Fruit fly (Drosophila melanogaster) whole organism, embryonic: Measurements from ENCODE around the gene dpy.

Experiments
- Antp ChIP-seq: fragments of 200-800 bp; sonication (Bioruptor generic); optimal IDR thresholded peaks from 3 replicates; lab custom pipeline; 2016; ENCODE audit warnings: missing biosample characterization, missing genetic modification characterization
- Atf-2 ChIP-seq: fragments of 200-800 bp; sonication (Bioruptor generic); optimal IDR thresholded peaks from 2 replicates; lab custom pipeline; 2016; ENCODE audit warnings: missing biosample characterization, missing genetic modification characterization
- Atf6 ChIP-seq: fragments of 200-800 bp; sonication (Bioruptor generic); IDR thresholded peaks from 2 replicates; pipeline ENCODE4 v1.3.6; 2022; ENCODE audit warnings: missing biosample characterization, missing genetic modification characterization
- B-H1 ChIP-seq: fragments of 200-800 bp; sonication (Bioruptor generic); IDR thresholded peaks from 3 replicates; pipeline ENCODE4 v1.3.6; 2022; ENCODE audit warnings: missing biosample characterization, missing genetic modification characterization
- C15 ChIP-seq: fragments of 200-800 bp; sonication (Bioruptor generic); IDR thresholded peaks from 3 replicates; pipeline ENCODE4 v1.3.6; 2022; ENCODE audit warnings: missing biosample characterization, missing genetic modification characterization
- CG10209 ChIP-seq: fragments of 200-800 bp; sonication (Bioruptor generic); optimal IDR thresholded peaks from 3 replicates; lab custom pipeline; 2017; ENCODE audit warnings: missing biosample characterization, mild to moderate bottlenecking, missing genetic modification characterization, missing genetic modification reagents
- CG10366 ChIP-seq: fragments of 200-800 bp; sonication (Bioruptor generic); IDR thresholded peaks from 2 replicates; pipeline ENCODE4 v1.3.6; 2022; ENCODE audit warnings: missing biosample characterization, missing genetic modification characterization
- CG12071 ChIP-seq: fragments of 200-800 bp; sonication (Bioruptor generic); optimal IDR thresholded peaks from 3 replicates; lab custom pipeline; 2018; ENCODE audit warnings: missing biosample characterization, mild to moderate bottlenecking, missing genetic modification characterization
- CG12236 ChIP-seq: fragments of 200-800 bp; sonication (Bioruptor generic); optimal IDR thresholded peaks from 2 replicates; lab custom pipeline; 2016; ENCODE audit warnings: missing biosample characterization, missing genetic modification characterization
- CG15601 ChIP-seq: fragments of 200-800 bp; sonication (Bioruptor generic); optimal IDR thresholded peaks from 3 replicates; lab custom pipeline; 2019; ENCODE audit warnings: missing biosample characterization, mild to moderate bottlenecking, missing genetic modification characterization, moderate library complexity
- CG1603 ChIP-seq: fragments of 200-800 bp; sonication (Bioruptor generic); optimal IDR thresholded peaks from 2 replicates; lab custom pipeline; 2019; ENCODE audit warnings: missing biosample characterization, mild to moderate bottlenecking, missing genetic modification characterization, moderate library complexity
- CG17912 ChIP-seq: fragments of 200-800 bp; sonication (Bioruptor generic); optimal IDR thresholded peaks from 2 replicates; lab custom pipeline; 2018; ENCODE audit warnings: missing biosample characterization, mild to moderate bottlenecking, missing genetic modification characterization
- CG2199 ChIP-seq: fragments of 200-800 bp; sonication (Bioruptor generic); IDR thresholded peaks from 3 replicates; pipeline ENCODE4 v1.3.6; 2022; ENCODE audit warnings: missing biosample characterization, missing genetic modification characterization
- CG33557 ChIP-seq: fragments of 200-800 bp; sonication (Bioruptor generic); optimal IDR thresholded peaks from 2 replicates; lab custom pipeline; 2019; ENCODE audit warnings: missing biosample characterization, mild to moderate bottlenecking, missing genetic modification characterization, moderate library complexity
- CG42726 ChIP-seq: fragments of 200-800 bp; sonication (Bioruptor generic); IDR thresholded peaks from 2 replicates; pipeline ENCODE4 v1.3.6; 2022; ENCODE audit warnings: missing biosample characterization, missing genetic modification characterization; ENCODE audit not compliant: partially characterized antibody
- CG4404 ChIP-seq: fragments of 200-800 bp; sonication (Bioruptor generic); IDR thresholded peaks from 2 replicates; pipeline ENCODE4 v1.3.6; 2022; ENCODE audit warnings: missing biosample characterization, missing genetic modification characterization
- CG4424 ChIP-seq: fragments of 200-800 bp; sonication (Bioruptor generic); optimal IDR thresholded peaks from 3 replicates; lab custom pipeline; 2016; ENCODE audit warnings: missing biosample characterization, missing genetic modification characterization
- CG5180 ChIP-seq: fragments of 200-800 bp; sonication (Bioruptor generic); optimal IDR thresholded peaks from 3 replicates; lab custom pipeline; 2017; ENCODE audit warnings: missing biosample characterization, missing genetic modification characterization, mild to moderate bottlenecking, moderate library complexity, missing genetic modification reagents
- CG6854 ChIP-seq: fragments of 200-800 bp; sonication (Bioruptor generic); optimal IDR thresholded peaks from 3 replicates; lab custom pipeline; 2017; ENCODE audit warnings: missing biosample characterization, mild to moderate bottlenecking, missing genetic modification characterization
- CG8944 ChIP-seq: fragments of 200-800 bp; sonication (Bioruptor generic); optimal IDR thresholded peaks from 3 replicates; lab custom pipeline; 2016; ENCODE audit warnings: missing biosample characterization, missing genetic modification characterization
- D ChIP-seq, 2 experiments: fragments of 200-800 bp in 1 of 2; fragments of >200 bp in 1 of 2; sonication (Bioruptor generic) in 1 of 2; optimal IDR thresholded peaks; 2 replicates in 1 of 2; 3 replicates in 1 of 2; lab custom pipeline; 2017; ENCODE audit warnings: mild to moderate bottlenecking in 1 of 2, missing biosample characterization in 1 of 2, missing genetic modification characterization in 1 of 2, missing genetic modification reagents in 1 of 2
- Dbx ChIP-seq: fragments of 200-800 bp; sonication (Bioruptor generic); IDR thresholded peaks from 3 replicates; pipeline ENCODE4 v1.3.6; 2022; ENCODE audit warnings: missing biosample characterization, missing genetic modification characterization
- Mrtf ChIP-seq: fragments of 200-800 bp; sonication (Bioruptor generic); IDR thresholded peaks from 3 replicates; pipeline ENCODE4 v1.3.6; 2022; ENCODE audit warnings: missing biosample characterization, missing genetic modification characterization
- Nf-YA ChIP-seq: fragments of 200-800 bp; sonication (Bioruptor generic); IDR thresholded peaks from 2 replicates; pipeline ENCODE4 v1.3.6; 2022; ENCODE audit warnings: missing biosample characterization, missing genetic modification characterization
- Optix ChIP-seq: fragments of 200-800 bp; sonication (Bioruptor generic); IDR thresholded peaks from 3 replicates; pipeline ENCODE4 v1.3.6; 2022; ENCODE audit warnings: missing biosample characterization, missing genetic modification characterization
- PHDP ChIP-seq: fragments of 200-800 bp; sonication (Bioruptor generic); optimal IDR thresholded peaks from 3 replicates; lab custom pipeline; 2018; ENCODE audit warnings: missing biosample characterization, mild to moderate bottlenecking, missing genetic modification characterization, moderate library complexity
- Pdp1 ChIP-seq, 2 experiments: fragments of 200-800 bp; sonication (Bioruptor generic); optimal IDR thresholded peaks; 3 replicates each; lab custom pipeline; 2016; ENCODE audit warnings: missing biosample characterization in 2 of 2, missing genetic modification characterization in 2 of 2, mild to moderate bottlenecking in 1 of 2, moderate library complexity in 1 of 2
- Sox100B ChIP-seq: fragments of 200-800 bp; sonication (Bioruptor generic); optimal IDR thresholded peaks from 3 replicates; lab custom pipeline; 2018; ENCODE audit warnings: missing biosample characterization, mild to moderate bottlenecking, missing genetic modification characterization
- Taf1 ChIP-seq: fragments of 200-800 bp; sonication (Bioruptor generic); IDR thresholded peaks from 2 replicates; pipeline ENCODE4 v1.3.6; 2022; ENCODE audit warnings: missing biosample characterization, missing genetic modification characterization
- ap ChIP-seq: fragments of 200-800 bp; sonication (Bioruptor generic); IDR thresholded peaks from 2 replicates; pipeline ENCODE4 v1.3.6; 2022; ENCODE audit warnings: missing biosample characterization, missing genetic modification characterization
- dm ChIP-seq: fragments of 200-800 bp; sonication (Bioruptor generic); optimal IDR thresholded peaks from 3 replicates; lab custom pipeline; 2016; ENCODE audit warnings: missing biosample characterization, missing genetic modification characterization
- eve ChIP-seq, 2 experiments: fragments of >200 bp; optimal IDR thresholded peaks; 2 replicates each; lab custom pipeline; 2017; ENCODE audit warnings: missing biosample characterization in 2 of 2, missing genetic modification characterization in 2 of 2
- gcm ChIP-seq: fragments of 200-800 bp; sonication (Bioruptor generic); optimal IDR thresholded peaks from 2 replicates; lab custom pipeline; 2019; ENCODE audit warnings: missing biosample characterization, mild to moderate bottlenecking, missing genetic modification characterization, moderate library complexity
- grn ChIP-seq: fragments of 200-800 bp; sonication (Bioruptor generic); optimal IDR thresholded peaks from 3 replicates; lab custom pipeline; 2017; ENCODE audit warnings: missing biosample characterization, missing genetic modification characterization
- gro ChIP-seq: fragments of 200-800 bp; sonication (Bioruptor generic); optimal IDR thresholded peaks from 2 replicates; lab custom pipeline; 2016; ENCODE audit warnings: missing biosample characterization, missing genetic modification characterization
- insv ChIP-seq, 2 experiments: fragments of 200-800 bp; sonication (Bioruptor generic); optimal IDR thresholded peaks; 3 replicates each; lab custom pipeline; 2016 to 2018; ENCODE audit warnings: missing biosample characterization in 2 of 2, missing genetic modification characterization in 2 of 2
- jigr1 ChIP-seq: fragments of 200-800 bp; sonication (Bioruptor generic); IDR thresholded peaks from 3 replicates; pipeline ENCODE4 v1.3.6; 2022; ENCODE audit warnings: missing biosample characterization, missing genetic modification characterization
- jumu ChIP-seq: fragments of 200-800 bp; sonication (Bioruptor generic); optimal IDR thresholded peaks from 3 replicates; lab custom pipeline; 2016; ENCODE audit warnings: missing biosample characterization, missing genetic modification characterization
- nerfin-2 ChIP-seq: fragments of 200-800 bp; sonication (Bioruptor generic); IDR thresholded peaks from 2 replicates; pipeline ENCODE4 v1.3.6; 2022; ENCODE audit warnings: missing biosample characterization, missing genetic modification characterization; ENCODE audit not compliant: partially characterized antibody
- nom ChIP-seq: fragments of 200-800 bp; sonication (Bioruptor generic); optimal IDR thresholded peaks from 2 replicates; lab custom pipeline; 2017; ENCODE audit warnings: missing biosample characterization, missing genetic modification characterization, mild to moderate bottlenecking, moderate library complexity, missing genetic modification reagents
- peb ChIP-seq: fragments of 200-800 bp; sonication (Bioruptor generic); IDR thresholded peaks from 2 replicates; pipeline ENCODE4 v1.3.6; 2022; ENCODE audit warnings: missing biosample characterization, missing genetic modification characterization
- pfk ChIP-seq: fragments of 200-800 bp; sonication (Bioruptor generic); optimal IDR thresholded peaks from 2 replicates; lab custom pipeline; 2018; ENCODE audit warnings: missing biosample characterization, mild to moderate bottlenecking, missing genetic modification characterization, moderate library complexity
- sd ChIP-seq: fragments of 200-800 bp; sonication (Bioruptor generic); optimal IDR thresholded peaks from 3 replicates; lab custom pipeline; 2018; ENCODE audit warnings: missing biosample characterization, mild to moderate bottlenecking, missing genetic modification characterization, moderate library complexity
- slp2 ChIP-seq: fragments of 200-800 bp; sonication (Bioruptor generic); optimal IDR thresholded peaks from 2 replicates; lab custom pipeline; 2016; ENCODE audit warnings: missing biosample characterization, missing genetic modification characterization
- so ChIP-seq: fragments of 200-800 bp; sonication (Bioruptor generic); IDR thresholded peaks from 3 replicates; pipeline ENCODE4 v1.3.6; 2022; ENCODE audit warnings: missing biosample characterization, missing genetic modification characterization
- toy ChIP-seq: fragments of 200-800 bp; sonication (Bioruptor generic); IDR thresholded peaks from 2 replicates; pipeline ENCODE4 v1.3.6; 2022; ENCODE audit warnings: missing biosample characterization, missing genetic modification characterization
- trh ChIP-seq: fragments of 200-800 bp; sonication (Bioruptor generic); optimal IDR thresholded peaks from 2 replicates; lab custom pipeline; 2016; ENCODE audit warnings: missing biosample characterization, missing genetic modification characterization
- twi ChIP-seq: fragments of 200-800 bp; optimal IDR thresholded peaks from 2 replicates; lab custom pipeline; 2019; ENCODE audit warnings: missing biosample characterization, mild to moderate bottlenecking, missing genetic modification characterization, moderate library complexity

Gene dpy

DNA sequence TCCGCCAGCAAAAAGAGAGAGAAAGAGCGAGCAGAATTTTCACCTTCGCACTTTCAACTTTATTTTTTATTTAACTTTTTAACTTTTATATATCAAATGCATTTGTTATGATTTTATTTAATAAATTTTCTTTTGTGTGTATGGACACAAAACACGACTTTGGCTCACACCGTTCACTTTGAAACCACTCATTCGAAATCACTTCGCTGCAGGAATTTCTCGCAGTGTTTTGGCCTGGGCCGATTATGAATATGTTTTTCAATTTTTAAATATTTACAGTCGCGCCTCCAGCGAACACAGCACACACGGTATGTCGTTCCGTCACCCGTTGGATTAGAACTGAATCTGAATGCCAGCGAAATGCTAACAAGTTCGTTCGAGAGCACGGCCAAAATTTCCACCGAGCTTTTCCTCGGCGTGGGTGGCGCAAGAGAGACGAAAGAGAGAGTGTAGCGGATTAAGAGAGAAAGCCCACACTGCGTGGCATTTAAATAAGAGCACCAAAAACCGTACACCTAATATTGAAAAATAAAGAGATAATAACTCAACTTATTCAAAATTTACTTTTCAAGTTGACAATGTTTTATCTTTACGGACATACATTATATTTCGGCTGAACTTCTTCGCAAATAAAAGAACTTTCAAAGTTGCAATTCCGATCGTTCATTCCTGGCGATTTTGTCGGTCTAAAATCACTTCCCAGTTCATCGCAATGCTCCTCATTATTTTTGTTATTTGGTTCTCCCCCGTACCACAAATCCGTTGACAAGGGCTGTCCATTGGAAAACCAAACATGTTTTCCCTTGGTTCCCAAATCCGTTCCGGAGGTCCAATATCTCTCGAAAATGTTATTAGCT lies 173.0 kb downstream of the dpy start, which contains the start of gene CG15431 (continued):
- TF ChIP-seq CG1603: peak; percentile 27
- TF ChIP-seq Optix (GFP tag; lab: Robert Waterston, UW): 0 out of 3 replicates have a peak, but pooled peaks have one; percentile 50
- no peak for TF ChIP-seq eve (GFP tag; optimal IDR thresholded peaks at IDR 0.05; lab: Kevin White, UChicago)
- peak; percentile 13 for TF ChIP-seq slp2 (GFP tag; lab: Kevin White, UChicago)
- no peak; the same call in 2 of the 3 replicates for TF ChIP-seq CG2199 (GFP tag; lab: Robert Waterston, UW)
- no peak for TF ChIP-seq gcm (GFP tag; lab: Kevin White, UChicago)
- TF ChIP-seq CG33557 (GFP tag; lab: Kevin White, UChicago): no peak
- no peak for TF ChIP-seq D (optimal IDR thresholded peaks at IDR 0.05; lab: Kevin White, UChicago)
- no peak for TF ChIP-seq D (GFP tag; optimal IDR thresholded peaks at IDR 0.05; lab: Kevin White, UChicago)
- peak; percentile 67 for TF ChIP-seq sd (tag; lab: Kevin White, UChicago)
- 0 out of 2 replicates have a peak, but pooled peaks have one; percentile 15 for TF ChIP-seq CG42726 (GFP tag; lab: Robert Waterston, UW)
- TF ChIP-seq trh (GFP tag; lab: Kevin White, UChicago): no peak
- TF ChIP-seq ap (GFP tag; lab: Robert Waterston, UW): no peak
- no peak for TF ChIP-seq Atf-2
- peak; percentile 51 for TF ChIP-seq CG6854 (GFP tag; lab: Kevin White, UChicago)
- TF ChIP-seq CG10209 (GFP tag; lab: Kevin White, UChicago): peak; percentile 50
- peak; percentile 11 to 60 for TF ChIP-seq Pdp1 (GFP tag; optimal IDR thresholded peaks at IDR 0.05; lab: Kevin White, UChicago)
- TF ChIP-seq CG8944 (GFP tag; lab: Kevin White, UChicago): no peak
- peak; percentile 64 for TF ChIP-seq PHDP (tag; lab: Kevin White, UChicago)
- TF ChIP-seq Sox100B (GFP tag; lab: Kevin White, UChicago): no peak
- no peak for TF ChIP-seq nom (GFP tag; lab: Kevin White, UChicago)
- TF ChIP-seq CG12071 (GFP tag; lab: Kevin White, UChicago): peak; percentile 43
- no peak for TF ChIP-seq grn (GFP tag; lab: Kevin White, UChicago)
- TF ChIP-seq jigr1 (GFP tag; lab: Robert Waterston, UW): no peak
- TF ChIP-seq CG12236: no peak
- no peak for TF ChIP-seq Antp (GFP tag; lab: Kevin White, UChicago)
- peak; percentile 62 for TF ChIP-seq CG10366 (GFP tag; lab: Robert Waterston, UW)
- no peak for TF ChIP-seq peb (GFP tag; lab: Robert Waterston, UW)
- TF ChIP-seq Dbx (GFP tag; lab: Robert Waterston, UW): peak; percentile 77; the same call in 2 of the 3 replicates
- TF ChIP-seq CG4424 (GFP tag; lab: Kevin White, UChicago): peak; percentile 17
- TF ChIP-seq CG4404: peak; percentile 25; the same call in 1 of the 2 replicates
- no peak for TF ChIP-seq insv (GFP tag; optimal IDR thresholded peaks at IDR 0.05; lab: Kevin White, UChicago)
- TF ChIP-seq CG15601 (tag; lab: Kevin White, UChicago): no peak
- no peak for TF ChIP-seq toy (GFP tag; lab: Robert Waterston, UW)
- peak; percentile 67; the same call in 1 of the 3 replicates for TF ChIP-seq Mrtf
- no peak for TF ChIP-seq jumu
- TF ChIP-seq Atf6: peak; percentile 80
- TF ChIP-seq nerfin-2 (GFP tag; lab: Robert Waterston, UW): no peak
- no peak for TF ChIP-seq dm
- 0 out of 3 replicates have a peak, but pooled peaks have one; percentile 37 for TF ChIP-seq B-H1 (GFP tag; lab: Robert Waterston, UW)
- TF ChIP-seq Taf1 (GFP tag; lab: Robert Waterston, UW): peak; percentile 46; the same call in 1 of the 2 replicates
- TF ChIP-seq CG17912 (GFP tag; lab: Kevin White, UChicago): no peak
- TF ChIP-seq gro (GFP tag; lab: Kevin White, UChicago): peak; percentile 42
- TF ChIP-seq pfk (GFP tag; lab: Kevin White, UChicago): no peak
- TF ChIP-seq CG5180 (GFP tag; lab: Kevin White, UChicago): peak; percentile 59
- peak; percentile 62; the same call in 1 of the 2 replicates for TF ChIP-seq Nf-YA (GFP tag; lab: Robert Waterston, UW)
- TF ChIP-seq C15 (GFP tag; lab: Robert Waterston, UW): peak; percentile 46; the same call in 1 of the 3 replicates
- TF ChIP-seq so: 0 out of 3 replicates have a peak, but pooled peaks have one; percentile 22
- no peak for TF ChIP-seq twi (tag; lab: Kevin White, UChicago)
